Worm (Caenorhabditis elegans) whole organism, late embryonic: ENCODE measurements around the gene Y38C1BA.4.

Source experiments
- C38D4.7 ChIP-seq: fragments of 200-800 bp; sonication (Bioruptor generic); optimal IDR thresholded peaks from 2 replicates; lab custom pipeline; 2018; ENCODE audit warnings: mild to moderate bottlenecking, missing genetic modification characterization, moderate library complexity, missing compliant biosample characterization
- K09A11.1 ChIP-seq: sonication (generic microtip); optimal IDR thresholded peaks from 2 replicates; lab custom pipeline; 2017; ENCODE audit warnings: antibody characterized with exemption, mild to moderate bottlenecking, missing genetic modification characterization, missing compliant biosample characterization; ENCODE audit not compliant: insufficient read depth
- T23F11.4 ChIP-seq: fragments of 200-800 bp; sonication (Bioruptor generic); optimal IDR thresholded peaks from 2 replicates; lab custom pipeline; 2018; ENCODE audit warnings: mild to moderate bottlenecking, missing genetic modification characterization, missing compliant biosample characterization
- ahr-1 ChIP-seq: sonication (generic microtip); optimal IDR thresholded peaks from 2 replicates; lab custom pipeline; 2016; ENCODE audit warnings: missing genetic modification characterization, missing compliant biosample characterization
- ceh-14 ChIP-seq: sonication (generic microtip); optimal IDR thresholded peaks from 2 replicates; lab custom pipeline; 2016; ENCODE audit warnings: missing genotype, missing genetic modification characterization, missing compliant biosample characterization
- ceh-18 ChIP-seq: sonication (generic microtip); optimal IDR thresholded peaks from 2 replicates; lab custom pipeline; 2016; ENCODE audit warnings: missing genetic modification characterization, missing compliant biosample characterization
- ceh-2 ChIP-seq: sonication (generic microtip); optimal IDR thresholded peaks from 2 replicates; lab custom pipeline; 2016; ENCODE audit warnings: missing genotype, missing genetic modification characterization, missing compliant biosample characterization
- ceh-24 ChIP-seq: sonication (generic microtip); optimal IDR thresholded peaks from 2 replicates; lab custom pipeline; 2016; ENCODE audit warnings: mild to moderate bottlenecking, missing genetic modification characterization, missing compliant biosample characterization
- ceh-30 ChIP-seq: fragments of 150-350 bp; optimal IDR thresholded peaks from 2 replicates; lab custom pipeline; 2014; ENCODE audit warnings: missing biosample characterization, missing genetic modification characterization
- ceh-34 ChIP-seq: sonication (generic microtip); optimal IDR thresholded peaks from 2 replicates; lab custom pipeline; 2016; ENCODE audit warnings: mild to moderate bottlenecking, missing genetic modification characterization, missing compliant biosample characterization
- ceh-9 ChIP-seq: sonication (generic microtip); optimal IDR thresholded peaks from 2 replicates; lab custom pipeline; 2016; ENCODE audit warnings: mild to moderate bottlenecking, missing genetic modification characterization, inconsistent platforms, missing compliant biosample characterization
- dmd-4 ChIP-seq: sonication (generic microtip); optimal IDR thresholded peaks from 2 replicates; lab custom pipeline; 2016; ENCODE audit warnings: borderline replicate concordance, missing genetic modification characterization, missing compliant biosample characterization
- elt-4 ChIP-seq: sonication (generic microtip); optimal IDR thresholded peaks from 2 replicates; lab custom pipeline; 2016; ENCODE audit warnings: missing genetic modification characterization, missing compliant biosample characterization
- eyg-1 ChIP-seq: sonication (generic microtip); optimal IDR thresholded peaks from 2 replicates; lab custom pipeline; 2016; ENCODE audit warnings: missing genotype, missing genetic modification characterization, missing compliant biosample characterization
- fkh-10 ChIP-seq: fragments of 150-350 bp; optimal IDR thresholded peaks from 2 replicates; lab custom pipeline; 2014; ENCODE audit warnings: missing biosample characterization, missing genetic modification reagents, missing genetic modification characterization
- fkh-6 ChIP-seq: sonication (generic microtip); optimal IDR thresholded peaks from 2 replicates; lab custom pipeline; 2016; ENCODE audit warnings: missing genetic modification characterization, missing compliant biosample characterization
- gmeb-2 ChIP-seq: sonication (generic microtip); optimal IDR thresholded peaks from 2 replicates; lab custom pipeline; 2016; ENCODE audit warnings: missing genetic modification characterization, inconsistent platforms, missing compliant biosample characterization
- hlh-30 ChIP-seq: sonication (generic microtip); optimal IDR thresholded peaks from 2 replicates; lab custom pipeline; 2017; ENCODE audit warnings: antibody characterized with exemption, missing genetic modification characterization, missing compliant biosample characterization; ENCODE audit not compliant: insufficient read depth
- hlh-8 ChIP-seq: sonication (generic microtip); optimal IDR thresholded peaks from 2 replicates; lab custom pipeline; 2016; ENCODE audit warnings: missing genotype, missing genetic modification characterization, missing compliant biosample characterization
- lim-6 ChIP-seq: sonication (generic microtip); optimal IDR thresholded peaks from 2 replicates; lab custom pipeline; 2016; ENCODE audit warnings: missing genetic modification characterization, missing compliant biosample characterization
- mec-3 ChIP-seq: sonication (generic microtip); optimal IDR thresholded peaks from 2 replicates; lab custom pipeline; 2016; ENCODE audit warnings: borderline replicate concordance, missing genetic modification characterization, missing compliant biosample characterization
- nfya-1 ChIP-seq: sonication (generic microtip); optimal IDR thresholded peaks from 2 replicates; lab custom pipeline; 2017; ENCODE audit warnings: missing genetic modification characterization, mild to moderate bottlenecking, missing compliant biosample characterization, antibody characterized with exemption, moderate library complexity
- nhr-11 ChIP-seq: fragments of 150-350 bp; optimal IDR thresholded peaks from 2 replicates; lab custom pipeline; 2014; ENCODE audit warnings: missing biosample characterization, missing genetic modification characterization
- nhr-232 ChIP-seq: sonication (generic microtip); optimal IDR thresholded peaks from 2 replicates; lab custom pipeline; 2016; ENCODE audit warnings: missing genetic modification characterization, missing compliant biosample characterization
- pat-9 ChIP-seq: fragments of 200-800 bp; sonication (Bioruptor generic); optimal IDR thresholded peaks from 2 replicates; lab custom pipeline; 2018; ENCODE audit warnings: mild to moderate bottlenecking, missing genetic modification characterization, moderate library complexity, missing compliant biosample characterization
- pax-1 ChIP-seq: fragments of 150-350 bp; optimal IDR thresholded peaks from 2 replicates; lab custom pipeline; 2014; ENCODE audit warnings: missing biosample characterization, missing genetic modification characterization
- pha-4 ChIP-seq: fragments of 150-350 bp; optimal IDR thresholded peaks from 2 replicates; lab custom pipeline; 2018; ENCODE audit warnings: missing biosample characterization, missing genetic modification reagents, missing genetic modification characterization
- pqm-1 ChIP-seq: sonication (generic microtip); optimal IDR thresholded peaks from 2 replicates; lab custom pipeline; 2016; ENCODE audit warnings: missing genetic modification characterization, missing compliant biosample characterization
- pros-1 ChIP-seq: fragments of 150-350 bp; optimal IDR thresholded peaks from 2 replicates; lab custom pipeline; 2014; ENCODE audit warnings: missing biosample characterization, missing genetic modification reagents, missing genetic modification characterization
- ref-2 ChIP-seq: sonication (generic microtip); optimal IDR thresholded peaks from 2 replicates; lab custom pipeline; 2016; ENCODE audit warnings: missing genetic modification characterization, missing compliant biosample characterization
- rnt-1 ChIP-seq: sonication (generic microtip); optimal IDR thresholded peaks from 2 replicates; lab custom pipeline; 2016; ENCODE audit warnings: missing genetic modification characterization, missing compliant biosample characterization
- sdc-2 ChIP-seq: sonication (generic microtip); optimal IDR thresholded peaks from 2 replicates; lab custom pipeline; 2016; ENCODE audit warnings: missing genotype, missing genetic modification characterization, missing compliant biosample characterization
- sox-4 ChIP-seq: sonication (generic microtip); optimal IDR thresholded peaks from 2 replicates; lab custom pipeline; 2017; ENCODE audit warnings: mild to moderate bottlenecking, missing genetic modification characterization, inconsistent platforms, missing compliant biosample characterization
- tbx-2 ChIP-seq: sonication (generic microtip); optimal IDR thresholded peaks from 2 replicates; lab custom pipeline; 2016; ENCODE audit warnings: missing genetic modification characterization, missing compliant biosample characterization
- tbx-7 ChIP-seq: sonication (generic microtip); optimal IDR thresholded peaks from 2 replicates; lab custom pipeline; 2016; ENCODE audit warnings: missing genotype, missing genetic modification characterization, missing compliant biosample characterization
- ttx-3 ChIP-seq: sonication (generic microtip); optimal IDR thresholded peaks from 2 replicates; lab custom pipeline; 2016; ENCODE audit warnings: missing genetic modification reagents, missing genetic modification characterization, missing compliant biosample characterization
- unc-42 ChIP-seq: sonication (generic microtip); optimal IDR thresholded peaks from 2 replicates; lab custom pipeline; 2016; ENCODE audit warnings: missing genotype, missing genetic modification characterization, missing compliant biosample characterization
- unc-86 ChIP-seq: sonication (generic microtip); optimal IDR thresholded peaks from 2 replicates; lab custom pipeline; 2016; ENCODE audit warnings: missing genetic modification characterization, missing compliant biosample characterization

Y38C1BA.4 gene

ce11 chrIV:1866863-1867262 lies 45.2 kb downstream of the Y38C1BA.4 start:
- TF ChIP-seq nhr-11 (tag; lab: Kevin White, UChicago) (no peak), hlh-30 (tag; lab: Kevin White, UChicago) (no peak), ceh-34 (tag; lab: Kevin White, UChicago) (no peak), ceh-24 (tag; lab: Kevin White, UChicago) (no peak), nfya-1 (tag; lab: Kevin White, UChicago) (no peak), mec-3 (tag; lab: Kevin White, UChicago) (no peak), hlh-8 (tag; lab: Kevin White, UChicago) (no peak), dmd-4 (tag; lab: Kevin White, UChicago) (no peak), ceh-9 (tag; lab: Kevin White, UChicago) (no peak), gmeb-2 (no peak), ceh-30 (tag; lab: Kevin White, UChicago) (no peak), tbx-2 (tag; lab: Kevin White, UChicago) (no peak), pat-9 (no peak), ref-2 (tag; lab: Kevin White, UChicago) (no peak)

ce11 chrIV:1867915-1868619 lies 46.4 kb downstream of the Y38C1BA.4 start:
- TF ChIP-seq unc-42 (tag; lab: Kevin White, UChicago) (no peak), ahr-1 (tag; lab: Kevin White, UChicago) (no peak), lim-6 (no peak), nhr-232 (tag; lab: Kevin White, UChicago) (no peak), sdc-2 (tag; lab: Kevin White, UChicago) (no peak), fkh-10 (GFP tag; lab: Kevin White, UChicago) (no peak), pros-1 (tag; lab: Kevin White, UChicago) (no peak), K09A11.1 (no peak), hlh-8 (tag; lab: Kevin White, UChicago) (no peak), ceh-18 (tag; lab: Kevin White, UChicago) (no peak), ttx-3 (tag; lab: Kevin White, UChicago) (no peak), fkh-6 (no peak), pqm-1 (tag; lab: Kevin White, UChicago) (no peak), ceh-24 (tag; lab: Kevin White, UChicago) (no peak)

ce11 chrIV:1868981-1869380 lies 47.3 kb downstream of the Y38C1BA.4 start:
- TF ChIP-seq ceh-2 (tag; lab: Kevin White, UChicago) (no peak), ttx-3 (tag; lab: Kevin White, UChicago) (no peak), sox-4 (no peak), pax-1 (tag; lab: Kevin White, UChicago) (no peak), tbx-7 (no peak), C38D4.7 (no peak), unc-86 (tag; lab: Kevin White, UChicago) (no peak), sdc-2 (tag; lab: Kevin White, UChicago) (no peak), rnt-1 (no peak), K09A11.1 (no peak), elt-4 (tag; lab: Kevin White, UChicago) (no peak), pat-9 (no peak), unc-42 (tag; lab: Kevin White, UChicago) (no peak), ceh-14 (tag; lab: Kevin White, UChicago) (no peak), T23F11.4 (no peak), lim-6 (no peak), dmd-4 (tag; lab: Kevin White, UChicago) (no peak), eyg-1 (no peak), pha-4 (tag; lab: Kevin White, UChicago) (no peak)
